Fruit fly (Drosophila melanogaster) ovary, adult (tissue): Measurements from ENCODE around the gene HisRS.

ENCODE experiments used
- CG17801 ChIP-seq: fragments of 200-800 bp; optimal IDR thresholded peaks from 2 replicates; lab custom pipeline; 2019; ENCODE audit warnings: missing biosample characterization, mild to moderate bottlenecking, missing genetic modification characterization, moderate library complexity; ENCODE audit not compliant: partially characterized antibody

HisRS gene

DNA sequence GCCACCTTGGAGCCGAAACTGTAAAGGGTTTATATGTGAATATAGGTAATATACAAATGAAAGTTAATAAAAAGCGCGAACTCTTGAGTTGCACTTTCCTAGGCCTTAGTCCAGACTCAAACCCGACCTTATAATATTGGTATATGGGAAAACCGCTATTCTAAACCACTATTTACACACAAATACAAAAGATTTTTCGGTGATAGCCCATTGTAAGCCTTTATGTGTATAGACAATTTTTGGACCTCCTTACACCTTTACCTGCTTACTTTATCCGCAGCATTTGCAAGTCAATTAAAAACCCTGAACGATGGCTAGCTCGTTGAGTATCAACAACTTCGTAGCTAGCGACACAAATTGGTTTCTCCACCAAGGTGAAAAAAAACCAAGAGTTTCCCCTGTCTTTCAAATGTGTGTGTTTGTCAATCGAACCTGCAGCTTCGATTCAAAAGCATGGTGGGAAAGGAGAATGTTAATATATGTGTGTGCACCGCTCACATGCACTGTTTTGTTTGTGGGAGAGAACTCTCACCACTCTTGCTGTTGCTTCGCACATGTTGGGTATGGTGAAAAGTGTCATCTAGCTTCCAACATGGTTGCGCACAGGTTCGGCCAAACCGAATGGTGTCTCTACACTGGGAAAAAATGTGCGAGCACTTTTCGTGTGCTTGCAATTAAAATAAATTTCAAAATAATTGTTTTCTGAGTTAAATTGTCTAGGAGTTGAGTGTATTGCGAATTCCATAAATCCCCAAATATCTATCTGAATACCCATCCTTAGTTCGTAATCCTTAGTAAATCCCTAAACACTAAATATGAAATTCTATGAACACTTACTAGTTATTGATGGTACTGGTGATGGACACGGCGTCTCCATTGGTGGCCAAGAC is 8.3 kb upstream of the HisRS start:
- TF ChIP-seq CG17801: peak; percentile 19

DNA sequence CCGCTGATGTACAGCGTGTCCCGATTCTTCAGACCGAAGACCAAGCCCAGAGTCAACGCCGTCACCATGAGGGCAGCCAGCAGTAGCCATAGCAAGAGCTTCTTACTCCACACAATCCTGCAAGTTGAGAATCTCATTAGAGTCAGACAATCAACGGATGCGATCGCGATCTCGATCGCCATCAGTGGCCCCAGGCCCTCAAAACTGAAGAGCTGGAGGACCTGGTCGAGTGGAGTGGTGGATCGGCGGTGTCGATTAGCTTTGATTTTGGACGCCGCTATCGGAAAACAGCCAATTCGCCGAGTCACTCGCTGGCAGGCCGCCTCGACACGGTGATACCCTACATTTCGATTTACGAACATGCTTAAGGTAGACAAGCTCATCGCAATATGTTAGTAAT is 6.7 kb upstream of the HisRS start:
- no peak for TF ChIP-seq CG17801

DNA sequence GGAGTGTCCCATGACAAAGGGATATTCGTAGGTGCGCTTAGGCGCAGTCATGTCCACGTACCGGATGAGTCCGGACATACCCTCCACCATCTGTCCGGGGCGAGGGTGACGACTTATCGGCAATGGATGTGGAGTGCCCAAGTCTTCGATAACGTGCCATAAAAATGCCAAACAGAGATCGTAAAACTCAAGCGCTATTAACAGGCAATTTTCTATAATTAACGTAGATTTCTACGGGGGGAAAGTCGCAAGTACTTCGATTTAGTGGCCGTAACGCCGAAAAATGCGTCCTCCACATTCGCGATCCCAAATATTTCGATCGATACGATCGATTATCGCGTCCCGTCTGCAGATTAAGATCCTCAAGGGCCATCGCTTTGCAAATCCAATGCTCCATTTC is 5.8 kb upstream of the HisRS start:
- no peak for TF ChIP-seq CG17801

DNA sequence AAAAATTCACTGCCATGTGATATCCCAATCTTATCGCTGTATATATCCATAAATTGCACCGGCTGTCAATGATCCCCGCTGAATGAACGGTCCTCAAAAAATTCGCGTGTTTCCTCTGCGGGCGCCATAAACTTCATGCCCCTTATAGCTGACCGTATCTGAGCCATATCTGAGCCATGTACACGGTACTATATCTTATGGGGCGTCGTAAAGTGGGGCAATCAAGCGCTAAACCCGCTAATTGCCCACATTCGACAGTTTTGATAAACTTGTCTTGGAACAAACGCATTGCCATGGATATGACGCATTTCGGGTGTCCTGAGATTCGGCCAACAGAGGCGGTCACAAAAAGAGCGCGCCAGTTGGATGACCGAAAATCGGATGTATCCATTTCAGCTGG is 4.3 kb upstream of the HisRS start:
- peak; percentile 11 for TF ChIP-seq CG17801

DNA sequence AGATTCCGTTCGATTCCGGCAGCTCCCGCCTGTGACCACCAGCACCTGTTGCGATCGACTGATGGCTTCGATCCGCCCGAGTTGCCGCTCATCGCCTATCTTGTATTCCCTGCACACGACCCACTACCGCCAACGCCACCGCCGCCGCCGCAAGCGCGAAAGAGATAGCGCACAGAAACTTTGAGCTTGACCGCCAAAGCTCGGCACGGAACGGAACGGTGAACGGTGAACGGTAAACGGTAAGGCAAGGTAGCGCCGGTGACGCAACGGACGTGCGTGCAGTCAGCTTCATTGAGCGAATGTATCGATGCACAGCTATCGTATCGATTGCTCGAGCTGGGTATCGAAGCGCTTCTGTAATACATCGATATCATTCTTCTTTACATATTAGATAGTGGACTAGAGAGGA is 3.0 kb upstream of the HisRS start, which contains the start of gene Ggt-1:
Gene Ggt-1, minus strand, starts transcription at position 251 of the 409 bp plus-strand sequence.
- peak; percentile 61 for TF ChIP-seq CG17801

DNA sequence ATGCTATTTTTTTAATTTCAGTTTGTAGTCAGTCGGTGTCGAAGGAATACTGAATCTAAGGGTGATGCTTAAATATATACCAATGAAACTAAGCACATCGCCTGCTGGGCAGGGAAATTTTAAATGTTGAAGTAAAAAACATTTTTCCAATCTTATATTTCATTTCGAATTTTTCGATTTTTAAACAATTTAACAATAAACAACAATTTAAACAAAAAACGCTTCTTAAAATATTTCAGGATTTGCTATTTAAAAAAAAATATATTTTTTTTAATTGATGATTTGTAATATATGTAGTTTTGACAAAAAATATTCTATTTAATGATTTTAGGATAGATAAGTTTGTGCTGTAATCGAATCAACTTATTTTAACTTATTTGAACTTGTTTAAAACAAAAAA is 461 bp upstream of the HisRS start, which contains the start of gene CG6470:
Gene CG6470, minus strand, starts transcription at position 101 of the 400 bp plus-strand sequence.
- TF ChIP-seq CG17801: no peak

DNA sequence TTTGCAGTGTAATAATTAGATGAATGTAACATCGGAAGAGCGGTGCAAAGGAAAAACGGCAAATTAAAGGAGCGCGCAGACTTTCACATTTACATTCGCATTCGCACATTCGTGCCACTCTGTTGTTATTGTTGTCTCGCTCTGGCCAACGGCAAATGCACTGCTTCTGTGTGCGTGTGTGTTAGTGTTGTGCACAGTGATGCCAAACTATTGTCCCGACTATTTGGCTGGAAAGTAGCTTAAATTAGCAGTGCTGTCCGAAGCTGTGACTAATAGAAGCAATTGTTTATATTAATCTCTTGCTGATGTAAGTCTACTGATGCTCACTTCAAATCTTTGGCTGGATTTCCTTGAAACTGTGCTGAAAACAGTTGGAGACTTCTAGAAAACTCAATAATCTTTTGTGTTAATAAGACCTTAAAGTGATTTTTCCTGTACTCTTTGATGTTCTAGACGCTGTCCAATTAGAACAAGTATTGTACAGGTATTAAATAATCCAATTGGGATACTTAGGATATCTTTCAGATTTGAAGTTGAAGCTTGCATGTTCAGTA is 837 bp downstream of the HisRS start:
- no peak for TF ChIP-seq CG17801

DNA sequence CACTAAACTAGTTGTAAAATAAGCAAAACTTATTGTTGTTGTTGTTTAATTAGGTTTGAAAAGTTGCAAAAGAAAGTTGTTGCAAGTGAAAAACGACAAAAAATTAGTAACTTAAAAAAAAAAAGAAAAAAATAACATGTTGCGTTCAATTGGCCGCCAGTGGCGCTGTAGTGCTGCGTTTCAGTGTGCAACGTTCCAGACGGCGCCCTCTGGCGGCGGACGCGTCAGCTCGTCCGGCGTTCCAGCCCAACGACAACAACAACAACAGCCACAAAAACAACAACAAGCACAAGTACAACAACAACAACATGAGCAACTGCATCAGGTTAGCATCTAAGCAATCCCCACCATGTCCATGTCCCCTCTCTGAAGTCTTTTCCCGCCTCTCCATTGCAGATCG is 2.2 kb downstream of the HisRS start:
- TF ChIP-seq CG17801: no peak

DNA sequence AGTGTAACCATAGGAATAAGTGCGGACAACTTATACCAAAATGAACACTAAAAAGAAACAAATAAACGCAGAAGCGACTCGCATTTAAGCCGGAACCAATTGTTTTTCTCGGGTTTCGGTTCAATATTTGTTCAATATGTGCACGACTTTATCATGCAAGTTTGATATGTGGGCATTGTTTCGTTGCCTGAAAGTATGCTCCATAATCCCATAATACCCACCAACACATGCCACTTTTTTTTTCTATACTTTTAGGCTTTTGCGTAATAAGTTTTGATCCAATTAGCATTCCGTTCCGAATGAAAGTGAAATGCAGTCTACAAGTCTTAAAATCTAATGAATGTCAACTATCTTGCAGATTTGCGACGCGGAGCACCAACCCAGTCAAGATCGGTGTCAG is 5.1 kb downstream of the HisRS start:
- TF ChIP-seq CG17801: no peak

DNA sequence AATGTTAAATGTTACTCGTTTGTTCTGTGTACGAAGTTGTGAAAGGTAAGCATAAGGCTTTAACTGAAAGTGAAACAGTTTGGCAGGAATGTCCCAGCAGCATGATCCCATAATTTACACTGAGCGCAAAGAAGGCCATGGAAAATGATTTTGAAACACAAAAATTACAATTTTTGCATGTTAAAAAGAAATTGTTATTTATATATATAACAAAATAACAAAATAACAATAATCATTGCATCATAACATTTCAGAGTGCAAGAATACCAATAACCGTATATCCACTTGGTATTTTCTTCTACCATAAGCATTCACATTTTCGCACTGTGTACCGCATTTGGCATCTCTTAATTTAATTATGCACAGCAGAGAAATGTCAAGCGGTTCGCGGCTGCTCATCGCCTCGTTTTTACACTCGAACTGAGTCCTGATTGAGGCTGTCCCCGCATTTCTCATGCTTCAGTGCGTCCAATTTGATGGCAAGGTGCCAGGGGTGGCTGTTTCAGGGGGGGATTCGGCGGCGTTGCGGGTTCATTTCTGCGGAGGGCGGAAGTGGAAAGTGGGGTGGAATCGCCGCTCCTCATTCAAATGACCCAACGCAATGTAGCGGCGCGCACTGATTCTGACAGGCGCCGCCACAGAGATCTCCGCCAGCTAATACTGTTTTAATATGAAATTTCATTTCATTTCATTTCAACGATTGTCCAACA is 7.3 kb downstream of the HisRS start, which contains the start of gene CG6481:
Gene CG6481, minus strand, starts transcription at position 51 of the 710 bp plus-strand sequence.
- TF ChIP-seq CG17801: no peak

DNA sequence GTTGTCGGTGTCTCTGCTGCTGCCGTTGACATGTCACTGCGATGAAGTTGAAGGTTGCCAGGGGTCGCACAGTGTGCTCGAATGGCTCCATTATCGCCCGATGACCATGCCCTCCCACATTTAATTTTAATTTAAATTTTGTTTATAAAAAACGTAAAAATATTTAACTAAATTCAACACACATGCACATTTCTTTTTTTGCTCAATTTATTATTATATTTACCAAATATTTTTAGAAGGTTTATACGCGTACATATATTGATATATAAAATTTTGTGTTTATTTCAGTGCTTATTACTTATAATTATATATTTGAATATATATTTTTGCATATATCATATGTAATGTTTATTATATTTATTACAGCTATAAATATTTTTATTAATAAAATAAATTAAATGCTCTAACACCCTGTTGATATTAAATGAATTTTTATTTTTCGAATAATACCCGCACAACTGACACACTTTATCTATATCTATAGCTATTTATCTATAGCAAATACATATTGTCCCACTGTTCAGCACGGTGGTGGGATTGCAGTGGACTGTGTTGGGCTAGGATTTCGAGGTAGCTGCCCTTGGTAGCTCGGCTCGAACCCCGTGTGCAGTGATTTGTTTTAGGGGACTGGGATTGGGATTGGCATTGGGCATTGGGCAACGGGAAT is 8.1 kb downstream of the HisRS start:
- no peak for TF ChIP-seq CG17801

DNA sequence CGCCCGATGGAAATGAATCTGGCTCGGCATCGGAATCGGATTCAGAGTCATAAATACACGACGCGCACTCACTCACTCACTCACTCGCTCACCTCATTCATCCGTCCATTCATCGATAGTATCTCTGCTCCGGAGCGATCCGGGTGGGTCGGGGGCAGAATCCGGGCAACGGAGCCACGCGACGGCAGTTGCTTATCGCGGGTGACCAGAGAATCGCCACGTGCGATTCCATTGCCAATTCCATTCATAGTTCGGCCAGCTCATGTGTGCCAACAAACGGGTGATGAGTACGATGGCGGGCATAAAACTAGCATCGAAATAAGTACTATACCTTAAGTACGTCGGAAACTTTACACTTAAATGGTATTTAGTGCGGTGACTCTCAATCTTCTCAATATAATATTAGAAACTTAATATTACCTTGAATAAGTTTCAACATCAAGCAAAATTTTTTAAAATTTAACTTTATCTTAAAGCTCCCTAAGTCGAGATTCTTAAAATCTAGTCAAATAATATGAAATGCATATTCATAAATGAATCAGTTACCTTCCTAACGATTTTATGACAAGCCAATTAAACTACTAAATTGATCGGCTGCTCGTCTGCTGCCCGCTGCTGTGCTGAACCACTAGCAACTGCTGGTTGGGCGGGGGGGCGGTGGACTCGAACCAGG is 9.5 kb downstream of the HisRS start:
- TF ChIP-seq CG17801: no peak

DNA sequence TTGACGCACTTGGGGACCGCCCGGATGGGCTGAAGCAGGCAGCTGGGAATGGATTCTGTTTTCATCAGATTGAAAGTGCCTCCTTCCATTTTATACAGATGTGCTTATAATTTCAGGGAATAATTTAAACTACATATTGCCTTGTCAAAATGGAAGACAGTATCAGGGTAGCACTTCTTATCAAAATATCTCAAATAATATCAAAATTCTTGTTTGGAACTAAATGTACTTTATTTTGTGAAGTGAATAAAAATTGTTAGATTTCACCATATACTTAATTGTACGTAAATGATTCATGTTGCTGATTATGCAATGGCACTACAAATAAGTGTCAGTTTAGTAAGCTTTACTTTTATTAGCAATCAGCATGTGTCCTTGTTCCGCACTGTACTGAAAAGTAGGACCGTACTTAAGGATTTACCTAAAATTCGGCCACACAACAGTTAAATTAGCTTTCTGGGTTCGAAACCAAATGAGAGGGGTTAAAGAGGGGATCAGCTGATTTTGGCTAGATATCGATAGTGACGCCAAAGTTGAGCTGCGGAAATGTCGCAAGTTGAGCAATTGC is 13.0 kb downstream of the HisRS start, which contains the start of the genes CG15042 and CG15047:
Gene CG15042, minus strand, starts transcription at position 101 of the 568 bp plus-strand sequence.
Gene CG15047, plus strand, starts transcription at position 518 of the 568 bp plus-strand sequence.
- TF ChIP-seq CG17801: no peak

DNA sequence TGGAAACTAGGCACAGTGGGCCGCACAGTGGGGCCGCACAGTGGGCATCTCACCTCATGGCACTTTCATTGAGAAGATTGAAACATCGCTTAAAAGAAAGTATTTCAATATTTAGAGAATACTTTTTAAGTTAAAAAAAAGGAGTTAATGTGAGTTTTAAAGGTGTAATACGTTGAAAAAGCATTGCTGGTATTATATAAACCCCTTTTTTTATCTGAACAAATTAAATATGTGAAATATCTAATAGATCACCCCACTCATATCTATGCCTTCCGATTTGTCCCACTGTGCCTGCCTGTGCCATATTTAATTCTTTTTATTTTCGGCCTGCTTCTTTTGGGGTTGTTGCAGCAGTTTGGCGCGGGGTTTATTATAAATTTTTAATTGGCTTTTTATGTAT is 18.1 kb downstream of the HisRS start:
- no peak for TF ChIP-seq CG17801

DNA sequence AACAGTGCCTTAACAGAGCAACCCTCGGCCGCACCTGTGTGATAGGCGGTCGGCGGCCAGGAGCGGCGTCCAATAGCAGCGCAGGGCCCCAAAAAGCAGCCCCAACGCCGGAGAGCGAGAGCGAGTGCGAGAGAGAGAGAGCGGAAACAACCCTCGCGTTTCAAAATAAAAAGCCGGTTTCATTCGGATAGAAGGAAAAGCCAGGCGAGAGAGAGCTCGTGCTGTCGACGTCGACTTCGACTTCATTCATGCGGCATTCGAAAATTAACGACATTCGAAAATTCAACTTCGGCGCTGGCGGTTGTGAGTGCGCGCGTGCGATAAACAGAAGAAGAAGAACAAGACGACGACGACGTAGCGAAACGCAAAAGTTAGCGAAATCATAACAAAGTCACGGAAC is 19.2 kb downstream of the HisRS start:
- no peak for TF ChIP-seq CG17801
